Worm (Caenorhabditis elegans) whole organism, L1 larva: ENCODE data around the gene F56C4.2.

Experiments used
- aha-1 ChIP-seq: fragments of 150-350 bp; optimal IDR thresholded peaks from 2 replicates; lab custom pipeline; 2014; ENCODE audit warnings: missing biosample characterization, missing genetic modification characterization
- ama-1 ChIP-seq: fragments of 150-350 bp; optimal IDR thresholded peaks from 2 replicates; lab custom pipeline; 2014
- dsc-1 ChIP-seq: sonication (generic microtip); optimal IDR thresholded peaks from 2 replicates; lab custom pipeline; 2016; ENCODE audit warnings: mild to moderate bottlenecking, missing genetic modification characterization, missing compliant biosample characterization
- fkh-10 ChIP-seq: sonication (generic microtip); optimal IDR thresholded peaks from 2 replicates; lab custom pipeline; 2017; ENCODE audit warnings: missing biosample characterization, missing genetic modification reagents, missing genetic modification characterization
- fos-1 ChIP-seq: fragments of 150-350 bp; optimal IDR thresholded peaks from 2 replicates; lab custom pipeline; 2014; ENCODE audit warnings: missing biosample characterization, missing genetic modification characterization
- lir-3 ChIP-seq: sonication (generic microtip); optimal IDR thresholded peaks from 2 replicates; lab custom pipeline; 2016; ENCODE audit warnings: mild to moderate bottlenecking, missing genetic modification characterization, moderate library complexity, missing compliant biosample characterization; ENCODE audit not compliant: poor library complexity
- mdl-1 ChIP-seq, 2 experiments: fragments of 150-350 bp; optimal IDR thresholded peaks; 2 replicates each; lab custom pipeline; 2014 to 2017; ENCODE audit warnings: missing biosample characterization in 2 of 2, missing genetic modification characterization in 2 of 2, inconsistent platforms in 1 of 2
- nhr-90 ChIP-seq: sonication (generic microtip); optimal IDR thresholded peaks from 2 replicates; lab custom pipeline; 2016; ENCODE audit warnings: mild to moderate bottlenecking, missing genetic modification characterization, missing compliant biosample characterization; ENCODE audit not compliant: poor library complexity
- unc-30 ChIP-seq: sonication (generic microtip); optimal IDR thresholded peaks from 2 replicates; lab custom pipeline; 2017; ENCODE audit warnings: missing biosample characterization, missing genetic modification characterization
- zip-4 ChIP-seq: fragments of 200-800 bp; sonication (Bioruptor generic); optimal IDR thresholded peaks from 2 replicates; lab custom pipeline; 2018; ENCODE audit warnings: mild to moderate bottlenecking, missing genetic modification characterization, moderate library complexity, missing compliant biosample characterization

ce11 chrIV:10609920-10610319, 29.2 kb upstream of the F56C4.2 start:
- TF ChIP-seq fkh-10 (GFP tag; lab: Kevin White, UChicago) (no peak), unc-30 (no peak), nhr-90 (tag; lab: Kevin White, UChicago) (no peak), zip-4 (GFP tag; lab: Kevin White, UChicago) (no peak), dsc-1 (no peak), lir-3 (tag; lab: Kevin White, UChicago) (no peak), ama-1 (no peak), mdl-1 (tag; optimal IDR thresholded peaks at IDR 0.05; lab: Kevin White, UChicago) (no peak), fos-1 (tag; lab: Kevin White, UChicago) (no peak), aha-1 (no peak)
